Worm (Caenorhabditis elegans): ENCODE measurements around the gene B0302.4.
A peak's percentile ranks its signal among the peaks of the same experiment; 100 is the strongest.

Gene B0302.4

DNA sequence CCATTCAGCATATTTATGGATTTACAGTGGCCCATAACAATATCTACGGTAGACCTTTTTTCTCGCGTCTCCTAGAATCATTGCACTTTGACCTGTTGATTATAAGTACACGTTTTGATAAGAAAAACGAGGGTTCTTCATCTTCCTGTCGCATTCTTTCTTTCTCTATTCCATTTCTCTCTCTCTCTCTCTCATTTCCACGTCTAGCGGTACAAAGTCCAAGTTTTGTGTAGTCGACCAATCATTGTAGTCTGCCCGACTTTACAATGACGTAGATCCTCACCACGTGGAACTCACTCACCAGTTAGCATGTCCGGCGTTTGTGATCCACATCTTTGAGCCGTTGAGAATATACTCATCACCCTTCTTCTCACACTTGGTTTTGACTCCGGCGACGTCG, 39.6 kb upstream of the B0302.4 start:
- no peak for TF ChIP-seq unc-39 (tag; optimal IDR thresholded peaks at IDR 0.05)
- TF ChIP-seq ama-1 (optimal IDR thresholded peaks at IDR 0.05) = no peak
- TF ChIP-seq T26A8.4 (GFP tag; IDR thresholded peaks at IDR 0.05) = no peak
- no peak for TF ChIP-seq dmd-8 (GFP tag; IDR thresholded peaks at IDR 0.05)
- TF ChIP-seq F26F4.8 (GFP tag; conservative IDR thresholded peaks at IDR 0.05) = no peak
- no peak for TF ChIP-seq lin-38 (GFP tag; IDR thresholded peaks at IDR 0.05)
- no peak for TF ChIP-seq nhr-111 (GFP tag; optimal IDR thresholded peaks at IDR 0.05)
- no peak for TF ChIP-seq snpc-4 (tag; optimal IDR thresholded peaks at IDR 0.05)
- TF ChIP-seq egl-27 (tag; optimal IDR thresholded peaks at IDR 0.05) = no peak
- TF ChIP-seq ceh-82 (tag; optimal IDR thresholded peaks at IDR 0.05) = no peak
- no peak for TF ChIP-seq daf-12 (tag; optimal IDR thresholded peaks at IDR 0.05)
- no peak for TF ChIP-seq F49E8.2 (tag; optimal IDR thresholded peaks at IDR 0.05; ENCODE audit: borderline replicate concordance)
- TF ChIP-seq nhr-102 (tag; optimal IDR thresholded peaks at IDR 0.05) = no peak
- TF ChIP-seq mxl-2 (GFP tag; conservative IDR thresholded peaks at IDR 0.05) = no peak
- TF ChIP-seq Y105C5A.15 (GFP tag; IDR thresholded peaks at IDR 0.05) = no peak
- TF ChIP-seq madf-9 (GFP tag; conservative IDR thresholded peaks at IDR 0.05) = no peak
- no peak for TF ChIP-seq egl-43 (GFP tag; IDR thresholded peaks at IDR 0.05)
- no peak for TF ChIP-seq ceh-32 (tag; optimal IDR thresholded peaks at IDR 0.05; ENCODE audit: poor library complexity)
- TF ChIP-seq spr-1 (tag; optimal IDR thresholded peaks at IDR 0.05) = no peak
- no peak for TF ChIP-seq php-3 (GFP tag; IDR thresholded peaks at IDR 0.05)
- no peak for TF ChIP-seq nhr-76 (tag; optimal IDR thresholded peaks at IDR 0.05)
- TF ChIP-seq nhr-25 (tag; optimal IDR thresholded peaks at IDR 0.05; ENCODE audit: borderline replicate concordance, insufficient read depth) = no peak
- TF ChIP-seq spr-3 (GFP tag; optimal IDR thresholded peaks at IDR 0.05) = no peak
- no peak for TF ChIP-seq ceh-28 (tag; optimal IDR thresholded peaks at IDR 0.05)
- TF ChIP-seq ces-1 (GFP tag; optimal IDR thresholded peaks at IDR 0.05) = no peak
- no peak for TF ChIP-seq hmg-1.1 (GFP tag; IDR thresholded peaks at IDR 0.05)
- TF ChIP-seq mxl-3 (GFP tag; optimal IDR thresholded peaks at IDR 0.05) = peak; percentile 79
- TF ChIP-seq daf-8 (GFP tag; IDR thresholded peaks at IDR 0.05) = no peak
- no peak for TF ChIP-seq rbr-2 (tag; optimal IDR thresholded peaks at IDR 0.05)
- TF ChIP-seq ctbp-1 (GFP tag; IDR thresholded peaks at IDR 0.05) = no peak
- no peak for TF ChIP-seq saeg-2 (GFP tag; IDR thresholded peaks at IDR 0.05)
- TF ChIP-seq Y75B8A.6 (GFP tag; IDR thresholded peaks at IDR 0.05) = no peak
- TF ChIP-seq fos-1 (tag; optimal IDR thresholded peaks at IDR 0.05) = no peak
- peak; percentile 50 for TF ChIP-seq pqm-1 (tag; optimal IDR thresholded peaks at IDR 0.05)
- no peak for TF ChIP-seq lin-29 (GFP tag; IDR thresholded peaks at IDR 0.05)
- TF ChIP-seq lim-7 (GFP tag; IDR thresholded peaks at IDR 0.05) = no peak
- TF ChIP-seq tag-97 (GFP tag; IDR thresholded peaks at IDR 0.05) = no peak
- TF ChIP-seq dmd-9 (GFP tag; IDR thresholded peaks at IDR 0.05) = no peak
- TF ChIP-seq ztf-11 (tag; optimal IDR thresholded peaks at IDR 0.05) = no peak
- TF ChIP-seq vab-7 (GFP tag; IDR thresholded peaks at IDR 0.05) = no peak
- no peak for TF ChIP-seq aha-1 (tag)
- TF ChIP-seq jun-1 (tag; optimal IDR thresholded peaks at IDR 0.05) = no peak
- TF ChIP-seq F37D6.2 (tag; optimal IDR thresholded peaks at IDR 0.05) = no peak
- no peak for TF ChIP-seq zfp-2 (tag; optimal IDR thresholded peaks at IDR 0.05)
- peak; percentile 71 to 88 for TF ChIP-seq mdl-1 (tag; optimal IDR thresholded peaks at IDR 0.05)
- TF ChIP-seq nhr-48 (tag; optimal IDR thresholded peaks at IDR 0.05) = peak; percentile 4
- TF ChIP-seq unc-130 (GFP tag; optimal IDR thresholded peaks at IDR 0.05) = no peak
- TF ChIP-seq nhr-6 (tag; optimal IDR thresholded peaks at IDR 0.05) = no peak
- TF ChIP-seq nhr-42 (GFP tag; IDR thresholded peaks at IDR 0.05) = no peak
- no peak for TF ChIP-seq ZK337.2 (GFP tag; IDR thresholded peaks at IDR 0.05)
- peak; percentile 11 for TF ChIP-seq mep-1 (tag; optimal IDR thresholded peaks at IDR 0.05)
- no peak for TF ChIP-seq dpl-1 (GFP tag; optimal IDR thresholded peaks at IDR 0.05)
- TF ChIP-seq dve-1 (tag; optimal IDR thresholded peaks at IDR 0.05; ENCODE audit: insufficient read depth) = peak; percentile 50

Data from whole organism, L4 larva.